Fruit fly (Drosophila melanogaster) whole organism, embryonic: ENCODE measurements around the gene CG7011.

ENCODE experiments used
- CG10267 ChIP-seq: fragments of 200-800 bp; sonication (Bioruptor generic); optimal IDR thresholded peaks from 2 replicates; lab custom pipeline; 2018; ENCODE audit warnings: missing biosample characterization, mild to moderate bottlenecking, missing genetic modification characterization, moderate library complexity
- CG10431 ChIP-seq: fragments of 200-800 bp; sonication (Bioruptor generic); optimal IDR thresholded peaks from 3 replicates; lab custom pipeline; 2018; ENCODE audit warnings: missing biosample characterization, mild to moderate bottlenecking, missing genetic modification characterization
- CG11093 ChIP-seq: fragments of 200-800 bp; sonication (Bioruptor generic); IDR thresholded peaks from 3 replicates; pipeline ENCODE4 v1.3.6; 2022; ENCODE audit warnings: missing biosample characterization, missing genetic modification characterization
- CG11398 ChIP-seq: fragments of 200-800 bp; sonication (Bioruptor generic); optimal IDR thresholded peaks from 2 replicates; lab custom pipeline; 2016; ENCODE audit warnings: missing biosample characterization, missing genetic modification characterization
- CG11695 ChIP-seq: fragments of 200-800 bp; sonication (Bioruptor generic); IDR thresholded peaks from 3 replicates; pipeline ENCODE4 v1.3.6; 2022; ENCODE audit warnings: missing biosample characterization, missing genetic modification characterization
- CG14710 ChIP-seq: fragments of 200-800 bp; sonication (Bioruptor generic); optimal IDR thresholded peaks from 3 replicates; lab custom pipeline; 2019; ENCODE audit warnings: missing biosample characterization, mild to moderate bottlenecking, missing genetic modification characterization, moderate library complexity
- CG14860 ChIP-seq: fragments of 200-800 bp; sonication (Bioruptor generic); IDR thresholded peaks from 3 replicates; pipeline ENCODE4 v1.3.6; 2022; ENCODE audit warnings: missing biosample characterization, missing genetic modification characterization; ENCODE audit not compliant: partially characterized antibody
- CG15269 ChIP-seq: fragments of 200-800 bp; sonication (Bioruptor generic); optimal IDR thresholded peaks from 2 replicates; lab custom pipeline; 2018; ENCODE audit warnings: missing biosample characterization, mild to moderate bottlenecking, missing genetic modification characterization, moderate library complexity
- CG1529 ChIP-seq: fragments of 200-800 bp; sonication (Bioruptor generic); optimal IDR thresholded peaks from 3 replicates; lab custom pipeline; 2018; ENCODE audit warnings: missing biosample characterization, missing genetic modification characterization
- CG17359 ChIP-seq: fragments of 200-800 bp; sonication (Bioruptor generic); optimal IDR thresholded peaks from 3 replicates; lab custom pipeline; 2018; ENCODE audit warnings: missing biosample characterization, mild to moderate bottlenecking, missing genetic modification characterization, moderate library complexity
- CG17568 ChIP-seq: fragments of 200-800 bp; sonication (Bioruptor generic); optimal IDR thresholded peaks from 2 replicates; lab custom pipeline; 2018; ENCODE audit warnings: missing biosample characterization, mild to moderate bottlenecking, missing genetic modification characterization, moderate library complexity
- CG4282 ChIP-seq: fragments of 200-800 bp; sonication (Bioruptor generic); optimal IDR thresholded peaks from 2 replicates; lab custom pipeline; 2016; ENCODE audit warnings: missing biosample characterization, missing genetic modification characterization
- CG6654 ChIP-seq: fragments of 200-800 bp; sonication (Bioruptor generic); optimal IDR thresholded peaks from 2 replicates; lab custom pipeline; 2017; ENCODE audit warnings: missing biosample characterization, mild to moderate bottlenecking, missing genetic modification characterization
- CG7372 ChIP-seq: fragments of 200-800 bp; sonication (Bioruptor generic); IDR thresholded peaks from 2 replicates; pipeline ENCODE4 v1.3.6; 2022; ENCODE audit warnings: missing biosample characterization, missing genetic modification characterization
- CTCF ChIP-seq: fragments of 200-800 bp; sonication (Bioruptor generic); optimal IDR thresholded peaks from 2 replicates; lab custom pipeline; 2017; ENCODE audit warnings: missing biosample characterization, mild to moderate bottlenecking, missing genetic modification characterization, moderate library complexity
- D19B ChIP-seq: fragments of 200-800 bp; sonication (Bioruptor generic); optimal IDR thresholded peaks from 2 replicates; lab custom pipeline; 2017; ENCODE audit warnings: missing biosample characterization, mild to moderate bottlenecking, missing genetic modification characterization
- GATAe ChIP-seq: fragments of 200-800 bp; sonication (Bioruptor generic); conservative IDR thresholded peaks from 2 replicates; pipeline ENCODE4 v1.3.6; 2022; ENCODE audit warnings: missing biosample characterization, missing genetic modification characterization
- H15 ChIP-seq: fragments of 200-800 bp; sonication (Bioruptor generic); IDR thresholded peaks from 3 replicates; pipeline ENCODE4 v1.3.6; 2022; ENCODE audit warnings: missing biosample characterization, missing genetic modification characterization
- H2.0 ChIP-seq: fragments of 200-800 bp; sonication (Bioruptor generic); IDR thresholded peaks from 2 replicates; pipeline ENCODE4 v1.3.6; 2022; ENCODE audit warnings: missing biosample characterization, missing genetic modification characterization
- HLH4C ChIP-seq: fragments of 200-800 bp; sonication (Bioruptor generic); IDR thresholded peaks from 3 replicates; pipeline ENCODE4 v1.3.6; 2022; ENCODE audit warnings: missing biosample characterization, missing genetic modification characterization; ENCODE audit not compliant: partially characterized antibody
- Jarid2 ChIP-seq: fragments of 200-800 bp; sonication (Bioruptor generic); optimal IDR thresholded peaks from 3 replicates; lab custom pipeline; 2017; ENCODE audit warnings: mild to moderate bottlenecking, missing biosample characterization, missing genetic modification reagents, missing genetic modification characterization
- Lim3 ChIP-seq: fragments of 200-800 bp; sonication (Bioruptor generic); IDR thresholded peaks from 2 replicates; pipeline ENCODE4 v1.3.6; 2022; ENCODE audit warnings: missing biosample characterization, missing genetic modification characterization
- Meics ChIP-seq: fragments of 200-800 bp; sonication (Bioruptor generic); optimal IDR thresholded peaks from 2 replicates; lab custom pipeline; 2017; ENCODE audit warnings: missing biosample characterization, mild to moderate bottlenecking, missing genetic modification characterization
- NK7.1 ChIP-seq: fragments of 200-800 bp; sonication (Bioruptor generic); optimal IDR thresholded peaks from 3 replicates; lab custom pipeline; 2016; ENCODE audit warnings: missing biosample characterization, missing genetic modification characterization
- Tbp ChIP-seq: fragments of >200 bp; optimal IDR thresholded peaks from 2 replicates; lab custom pipeline; 2018; ENCODE audit warnings: missing biosample characterization, missing genetic modification characterization
- Trl ChIP-seq, 3 experiments: fragments of >200 bp in 2 of 3; fragments of 200-800 bp in 1 of 3; sonication (Bioruptor generic) in 1 of 3; optimal IDR thresholded peaks; 2 replicates in 1 of 3; 3 replicates in 2 of 3; lab custom pipeline; 2016 to 2017; ENCODE audit warnings: missing biosample characterization in 1 of 3, missing genetic modification characterization in 1 of 3
- abd-A ChIP-seq: fragments of 200-800 bp; sonication (Bioruptor generic); optimal IDR thresholded peaks from 3 replicates; lab custom pipeline; 2019; ENCODE audit warnings: missing biosample characterization, mild to moderate bottlenecking, missing genetic modification characterization, moderate library complexity
- amos ChIP-seq: fragments of 200-800 bp; sonication (Bioruptor generic); IDR thresholded peaks from 2 replicates; pipeline ENCODE4 v1.3.6; 2022; ENCODE audit warnings: missing biosample characterization, missing genetic modification characterization; ENCODE audit not compliant: partially characterized antibody
- ash1 ChIP-seq: fragments of 200-800 bp; sonication (Bioruptor generic); optimal IDR thresholded peaks from 2 replicates; lab custom pipeline; 2018; ENCODE audit warnings: missing biosample characterization, mild to moderate bottlenecking, missing genetic modification characterization
- ato ChIP-seq: fragments of 200-800 bp; sonication (Bioruptor generic); IDR thresholded peaks from 2 replicates; pipeline ENCODE4 v1.3.6; 2022; ENCODE audit warnings: missing biosample characterization, missing genetic modification characterization; ENCODE audit not compliant: partially characterized antibody
- crc ChIP-seq: fragments of 200-800 bp; sonication (Bioruptor generic); optimal IDR thresholded peaks from 2 replicates; lab custom pipeline; 2016; ENCODE audit warnings: missing biosample characterization, missing genetic modification characterization
- dan ChIP-seq: fragments of 200-800 bp; sonication (Bioruptor generic); IDR thresholded peaks from 2 replicates; pipeline ENCODE4 v1.3.6; 2022; ENCODE audit warnings: missing biosample characterization, missing genetic modification characterization
- dati ChIP-seq: fragments of 200-800 bp; sonication (Bioruptor generic); IDR thresholded peaks from 2 replicates; pipeline ENCODE4 v1.3.6; 2022; ENCODE audit warnings: missing biosample characterization, missing genetic modification characterization
- dpn ChIP-seq, 2 experiments: fragments of 200-800 bp; sonication (Bioruptor generic); optimal IDR thresholded peaks; 3 replicates each; lab custom pipeline; 2016; ENCODE audit warnings: missing biosample characterization in 2 of 2, missing genetic modification characterization in 2 of 2
- esg ChIP-seq: fragments of 200-800 bp; sonication (Bioruptor generic); conservative IDR thresholded peaks from 2 replicates; pipeline ENCODE4 v1.3.6; 2022; ENCODE audit warnings: missing biosample characterization, missing genetic modification characterization
- fu2 ChIP-seq: fragments of 200-800 bp; sonication (Bioruptor generic); optimal IDR thresholded peaks from 2 replicates; lab custom pipeline; 2016; ENCODE audit warnings: missing biosample characterization, missing genetic modification characterization
- gcm2 ChIP-seq: fragments of 200-800 bp; sonication (Bioruptor generic); optimal IDR thresholded peaks from 2 replicates; lab custom pipeline; 2016; ENCODE audit warnings: missing biosample characterization, missing genetic modification characterization
- hbn ChIP-seq: fragments of 200-800 bp; sonication (Bioruptor generic); IDR thresholded peaks from 2 replicates; pipeline ENCODE4 v1.3.6; 2022; ENCODE audit warnings: missing biosample characterization, missing genetic modification characterization; ENCODE audit not compliant: partially characterized antibody
- ind ChIP-seq: fragments of 200-800 bp; sonication (Bioruptor generic); optimal IDR thresholded peaks from 3 replicates; lab custom pipeline; 2016; ENCODE audit warnings: missing biosample characterization, missing genetic modification characterization
- insv ChIP-seq, 2 experiments: fragments of 200-800 bp; sonication (Bioruptor generic); optimal IDR thresholded peaks; 3 replicates each; lab custom pipeline; 2016 to 2018; ENCODE audit warnings: missing biosample characterization in 2 of 2, missing genetic modification characterization in 2 of 2
- psq ChIP-seq: fragments of 200-800 bp; sonication (Bioruptor generic); optimal IDR thresholded peaks from 2 replicates; lab custom pipeline; 2017; ENCODE audit warnings: missing biosample characterization, missing genetic modification characterization
- run ChIP-seq: fragments of 200-800 bp; sonication (Bioruptor generic); optimal IDR thresholded peaks from 3 replicates; lab custom pipeline; 2018; ENCODE audit warnings: missing biosample characterization, mild to moderate bottlenecking, missing genetic modification characterization
- scrt ChIP-seq: fragments of 200-800 bp; sonication (Bioruptor generic); optimal IDR thresholded peaks from 2 replicates; lab custom pipeline; 2018; ENCODE audit warnings: missing biosample characterization, mild to moderate bottlenecking, missing genetic modification characterization, moderate library complexity
- sd ChIP-seq: fragments of 200-800 bp; sonication (Bioruptor generic); optimal IDR thresholded peaks from 3 replicates; lab custom pipeline; 2018; ENCODE audit warnings: missing biosample characterization, mild to moderate bottlenecking, missing genetic modification characterization, moderate library complexity
- sna ChIP-seq: fragments of 200-800 bp; sonication (Bioruptor generic); IDR thresholded peaks from 2 replicates; pipeline ENCODE4 v1.3.6; 2022; ENCODE audit warnings: missing biosample characterization, missing genetic modification characterization; ENCODE audit not compliant: partially characterized antibody
- tap ChIP-seq: fragments of 200-800 bp; optimal IDR thresholded peaks from 3 replicates; lab custom pipeline; 2019; ENCODE audit warnings: missing biosample characterization, mild to moderate bottlenecking, missing genetic modification characterization, moderate library complexity
- vnd ChIP-seq: fragments of 200-800 bp; sonication (Bioruptor generic); IDR thresholded peaks from 3 replicates; pipeline ENCODE4 v1.3.6; 2022; ENCODE audit warnings: missing biosample characterization, missing genetic modification characterization; ENCODE audit not compliant: partially characterized antibody
- wor ChIP-seq: fragments of 200-800 bp; sonication (Bioruptor generic); IDR thresholded peaks from 2 replicates; pipeline ENCODE4 v1.3.6; 2022; ENCODE audit warnings: missing biosample characterization, missing genetic modification characterization

The CG7011 gene

dm6 chr3L:15136659-15137572 is 26.5 kb downstream of the CG7011 start, which contains the start of gene CG12316 (continued):
- peak; percentile 36; the same call in 1 of the 2 replicates for TF ChIP-seq ato (GFP tag; lab: Robert Waterston, UW)
- TF ChIP-seq CG11695: peak; percentile 89
- no peak for TF ChIP-seq Lim3 (GFP tag; lab: Robert Waterston, UW)
- peak; percentile 76 for TF ChIP-seq amos (GFP tag; lab: Robert Waterston, UW)
- peak; percentile 83 for TF ChIP-seq HLH4C (GFP tag; lab: Robert Waterston, UW)
- TF ChIP-seq CG17359 (tag; lab: Kevin White, UChicago): peak; percentile 88
- peak; percentile 70 for TF ChIP-seq gcm2
- TF ChIP-seq NK7.1 (GFP tag; lab: Kevin White, UChicago): peak; percentile 89
- peak; percentile 86 for TF ChIP-seq CG1529 (GFP tag; lab: Kevin White, UChicago)
- no peak; the same call in 1 of the 2 replicates for TF ChIP-seq GATAe
- peak; percentile 85 for TF ChIP-seq tap
- TF ChIP-seq Trl (optimal IDR thresholded peaks at IDR 0.05; lab: Kevin White, UChicago): no peak
- TF ChIP-seq Trl (GFP tag; optimal IDR thresholded peaks at IDR 0.05; lab: Kevin White, UChicago): peak; percentile 91
- no peak for TF ChIP-seq CG17568 (GFP tag; lab: Kevin White, UChicago)
- TF ChIP-seq psq (GFP tag; lab: Kevin White, UChicago): peak; percentile 29
- peak; percentile 74 for TF ChIP-seq CG6654
- peak; percentile 62; the same call in 2 of the 3 replicates for TF ChIP-seq CG14860 (GFP tag; lab: Robert Waterston, UW)
- peak; percentile 79 for TF ChIP-seq CG10431
- TF ChIP-seq CG15269 (tag; lab: Kevin White, UChicago): peak; percentile 92
- peak; percentile 77 for TF ChIP-seq H2.0 (GFP tag; lab: Robert Waterston, UW)
- peak; percentile 55 for TF ChIP-seq dati (GFP tag; lab: Robert Waterston, UW)
- TF ChIP-seq insv (GFP tag; optimal IDR thresholded peaks at IDR 0.05; lab: Kevin White, UChicago): peak; percentile 23 to 70
- peak; percentile 95 for TF ChIP-seq CG10267 (tag; lab: Kevin White, UChicago)
- peak; percentile 57 for TF ChIP-seq sna (GFP tag; lab: Robert Waterston, UW)
- TF ChIP-seq ash1 (GFP tag; lab: Kevin White, UChicago): peak; percentile 67
- peak; percentile 84 to 89 for TF ChIP-seq dpn (GFP tag; optimal IDR thresholded peaks at IDR 0.05; lab: Kevin White, UChicago)
- TF ChIP-seq scrt (GFP tag; lab: Kevin White, UChicago): peak; percentile 88
- peak; percentile 93 for TF ChIP-seq Meics
- no peak for TF ChIP-seq CTCF (GFP tag; lab: Kevin White, UChicago)
- peak; percentile 71 for TF ChIP-seq wor (GFP tag; lab: Robert Waterston, UW)
- TF ChIP-seq dan (GFP tag; lab: Robert Waterston, UW): no peak
- peak; percentile 93 for TF ChIP-seq CG14710 (tag; lab: Kevin White, UChicago)
- peak; percentile 72 for TF ChIP-seq vnd
- peak; percentile 72 for TF ChIP-seq CG7372 (GFP tag; lab: Robert Waterston, UW)
- TF ChIP-seq Tbp (GFP tag; lab: Kevin White, UChicago): no peak
- peak; percentile 72 for TF ChIP-seq Jarid2
- TF ChIP-seq CG4282 (GFP tag; lab: Kevin White, UChicago): peak; percentile 72
- no peak for TF ChIP-seq abd-A (tag; lab: Kevin White, UChicago)
- TF ChIP-seq CG11093 (GFP tag; lab: Robert Waterston, UW): peak; percentile 76
- TF ChIP-seq H15 (GFP tag; lab: Robert Waterston, UW): peak; percentile 77
- TF ChIP-seq D19B (GFP tag; lab: Kevin White, UChicago): peak; percentile 74
- peak; percentile 83 for TF ChIP-seq ind (GFP tag; lab: Kevin White, UChicago)
- peak; percentile 79 for TF ChIP-seq run (tag; lab: Kevin White, UChicago)
- TF ChIP-seq CG11398 (GFP tag; lab: Kevin White, UChicago): peak; percentile 91
- TF ChIP-seq fu2 (GFP tag; lab: Kevin White, UChicago): peak; percentile 82
- TF ChIP-seq crc: peak; percentile 89
- peak; percentile 35 for TF ChIP-seq sd (tag; lab: Kevin White, UChicago)
- peak; percentile 83 for TF ChIP-seq esg (GFP tag; lab: Robert Waterston, UW)
- peak; percentile 83 for TF ChIP-seq hbn (GFP tag; lab: Robert Waterston, UW)
